Worm (Caenorhabditis elegans) whole organism, L1 larva: Measurements from ENCODE around the gene srb-1.

Source experiments
- C04F5.9 ChIP-seq: sonication (generic microtip); optimal IDR thresholded peaks from 2 replicates; lab custom pipeline; 2016; ENCODE audit warnings: missing genetic modification characterization, missing compliant biosample characterization
- C16A3.4 ChIP-seq: fragments of 150-350 bp; optimal IDR thresholded peaks from 2 replicates; lab custom pipeline; 2014; ENCODE audit warnings: missing biosample characterization, missing genetic modification characterization
- C34B4.2 ChIP-seq: sonication (generic microtip); optimal IDR thresholded peaks from 2 replicates; lab custom pipeline; 2017; ENCODE audit warnings: mild to moderate bottlenecking, missing genetic modification characterization, missing compliant biosample characterization
- Y116A8C.19 ChIP-seq: sonication (generic microtip); optimal IDR thresholded peaks from 2 replicates; lab custom pipeline; 2016; ENCODE audit warnings: missing compliant biosample characterization, missing genetic modification characterization, borderline replicate concordance
- aha-1 ChIP-seq: fragments of 150-350 bp; optimal IDR thresholded peaks from 2 replicates; lab custom pipeline; 2014; ENCODE audit warnings: missing biosample characterization, missing genetic modification characterization
- alr-1 ChIP-seq: fragments of 200-800 bp; sonication (Bioruptor generic); optimal IDR thresholded peaks from 2 replicates; lab custom pipeline; 2018; ENCODE audit warnings: borderline replicate concordance, mild to moderate bottlenecking, missing genetic modification characterization, missing compliant biosample characterization
- aly-2 ChIP-seq: fragments of 150-350 bp; optimal IDR thresholded peaks from 2 replicates; lab custom pipeline; 2014; ENCODE audit warnings: missing biosample characterization, missing genetic modification characterization
- ama-1 ChIP-seq: fragments of 150-350 bp; optimal IDR thresholded peaks from 2 replicates; lab custom pipeline; 2014
- blmp-1 ChIP-seq: fragments of 150-350 bp; optimal IDR thresholded peaks from 2 replicates; lab custom pipeline; 2014; ENCODE audit warnings: missing biosample characterization, missing genetic modification characterization
- ceh-8 ChIP-seq: fragments of 200-800 bp; sonication (Bioruptor generic); optimal IDR thresholded peaks from 2 replicates; lab custom pipeline; 2018; ENCODE audit warnings: mild to moderate bottlenecking, missing genetic modification characterization, moderate library complexity, missing compliant biosample characterization
- ceh-88 ChIP-seq: fragments of 200-800 bp; sonication (Bioruptor generic); IDR thresholded peaks from 2 replicates; pipeline ENCODE4 v1.3.6; 2022; ENCODE audit warnings: missing genetic modification characterization, missing compliant biosample characterization
- ceh-90 ChIP-seq: sonication (generic microtip); optimal IDR thresholded peaks from 2 replicates; lab custom pipeline; 2016; ENCODE audit warnings: missing genetic modification characterization, missing compliant biosample characterization
- dpl-1 ChIP-seq, 3 experiments: fragments of 150-350 bp in 2 of 3; sonication (generic microtip) in 1 of 3; optimal IDR thresholded peaks; 2 replicates each; lab custom pipeline; 2014 to 2017; ENCODE audit warnings: missing biosample characterization in 3 of 3, missing genetic modification characterization in 3 of 3, missing genetic modification reagents in 3 of 3
- egl-13 ChIP-seq: sonication (generic microtip); optimal IDR thresholded peaks from 2 replicates; lab custom pipeline; 2016; ENCODE audit warnings: missing genotype, missing genetic modification reagents, missing genetic modification characterization, missing compliant biosample characterization
- egl-27 ChIP-seq, 2 experiments: fragments of 150-350 bp in 1 of 2; sonication (generic microtip); optimal IDR thresholded peaks; 3 replicates each; lab custom pipeline; 2017 to 2018; ENCODE audit warnings: missing biosample characterization in 2 of 2, missing genetic modification characterization in 2 of 2, missing genetic modification reagents in 2 of 2
- elt-2 ChIP-seq: sonication (generic microtip); optimal IDR thresholded peaks from 2 replicates; lab custom pipeline; 2016; ENCODE audit warnings: missing genetic modification characterization, mild to moderate bottlenecking, inconsistent platforms, missing compliant biosample characterization, missing genetic modification reagents
- elt-3 ChIP-seq, 6 experiments: fragments of 150-350 bp in 1 of 6; sonication (generic microtip); optimal IDR thresholded peaks; 2 replicates each; lab custom pipeline; 2017 to 2018; ENCODE audit warnings: missing biosample characterization in 6 of 6, missing genetic modification characterization in 6 of 6, inconsistent platforms in 1 of 6
- fkh-10 ChIP-seq: sonication (generic microtip); optimal IDR thresholded peaks from 2 replicates; lab custom pipeline; 2017; ENCODE audit warnings: missing biosample characterization, missing genetic modification reagents, missing genetic modification characterization
- fkh-4 ChIP-seq: sonication (generic microtip); optimal IDR thresholded peaks from 2 replicates; lab custom pipeline; 2016; ENCODE audit warnings: missing compliant biosample characterization, missing genetic modification characterization, borderline replicate concordance
- fkh-8 ChIP-seq: sonication (generic microtip); optimal IDR thresholded peaks from 2 replicates; lab custom pipeline; 2016; ENCODE audit warnings: mild to moderate bottlenecking, missing genetic modification characterization, missing compliant biosample characterization
- fos-1 ChIP-seq: fragments of 150-350 bp; optimal IDR thresholded peaks from 2 replicates; lab custom pipeline; 2014; ENCODE audit warnings: missing biosample characterization, missing genetic modification characterization
- hlh-17 ChIP-seq: fragments of 200-800 bp; sonication (Bioruptor generic); optimal IDR thresholded peaks from 2 replicates; lab custom pipeline; 2018; ENCODE audit warnings: missing genetic modification characterization, mild to moderate bottlenecking, missing compliant biosample characterization, moderate library complexity, borderline replicate concordance
- hlh-4 ChIP-seq: sonication (generic microtip); optimal IDR thresholded peaks from 2 replicates; lab custom pipeline; 2016; ENCODE audit warnings: mild to moderate bottlenecking, missing genetic modification characterization, missing compliant biosample characterization
- hpl-2 ChIP-seq: fragments of 150-350 bp; optimal IDR thresholded peaks from 2 replicates; lab custom pipeline; 2014; ENCODE audit warnings: missing biosample characterization, missing genetic modification reagents, missing genetic modification characterization
- irx-1 ChIP-seq: sonication (generic microtip); optimal IDR thresholded peaks from 2 replicates; lab custom pipeline; 2016; ENCODE audit warnings: missing genetic modification characterization, missing compliant biosample characterization
- isw-1 ChIP-seq: fragments of 200-800 bp; sonication (Bioruptor generic); IDR thresholded peaks from 2 replicates; pipeline ENCODE4 v1.3.6; 2022; ENCODE audit warnings: missing genetic modification characterization, missing compliant biosample characterization
- lin-14 ChIP-seq: fragments of 200-800 bp; sonication (Bioruptor generic); optimal IDR thresholded peaks from 2 replicates; lab custom pipeline; 2018; ENCODE audit warnings: mild to moderate bottlenecking, missing genetic modification characterization, moderate library complexity, missing compliant biosample characterization
- lir-3 ChIP-seq: sonication (generic microtip); optimal IDR thresholded peaks from 2 replicates; lab custom pipeline; 2016; ENCODE audit warnings: mild to moderate bottlenecking, missing genetic modification characterization, moderate library complexity, missing compliant biosample characterization; ENCODE audit not compliant: poor library complexity
- lsy-2 ChIP-seq, 2 experiments: fragments of 150-350 bp; optimal IDR thresholded peaks; 2 replicates each; lab custom pipeline; 2014; ENCODE audit warnings: missing biosample characterization in 2 of 2, missing genetic modification characterization in 2 of 2
- mdl-1 ChIP-seq, 2 experiments: fragments of 150-350 bp; optimal IDR thresholded peaks; 2 replicates each; lab custom pipeline; 2014 to 2017; ENCODE audit warnings: missing biosample characterization in 2 of 2, missing genetic modification characterization in 2 of 2, inconsistent platforms in 1 of 2
- mef-2 ChIP-seq: fragments of 150-350 bp; optimal IDR thresholded peaks from 2 replicates; lab custom pipeline; 2014; ENCODE audit warnings: missing biosample characterization, missing genetic modification characterization
- nhr-11 ChIP-seq: fragments of 150-350 bp; optimal IDR thresholded peaks from 2 replicates; lab custom pipeline; 2014; ENCODE audit warnings: missing biosample characterization, missing genetic modification characterization
- nhr-12 ChIP-seq: sonication (generic microtip); optimal IDR thresholded peaks from 2 replicates; lab custom pipeline; 2017; ENCODE audit warnings: missing biosample characterization, missing genetic modification characterization
- nhr-20 ChIP-seq: sonication (generic microtip); optimal IDR thresholded peaks from 2 replicates; lab custom pipeline; 2016; ENCODE audit warnings: mild to moderate bottlenecking, missing genetic modification characterization, missing compliant biosample characterization
- nhr-47 ChIP-seq: sonication (generic microtip); optimal IDR thresholded peaks from 2 replicates; lab custom pipeline; 2016; ENCODE audit warnings: mild to moderate bottlenecking, missing genetic modification characterization, moderate library complexity, missing compliant biosample characterization
- nhr-71 ChIP-seq: sonication (generic microtip); optimal IDR thresholded peaks from 2 replicates; lab custom pipeline; 2016; ENCODE audit warnings: mild to moderate bottlenecking, missing genetic modification characterization, moderate library complexity, missing compliant biosample characterization
- nhr-76 ChIP-seq: sonication (generic microtip); optimal IDR thresholded peaks from 2 replicates; lab custom pipeline; 2017; ENCODE audit warnings: missing biosample characterization, missing genetic modification characterization
- nhr-85 ChIP-seq: sonication (generic microtip); peaks from one replicate; lab custom pipeline; 2016; ENCODE audit warnings: missing genetic modification characterization, inconsistent platforms, missing compliant biosample characterization
- nhr-90 ChIP-seq: sonication (generic microtip); optimal IDR thresholded peaks from 2 replicates; lab custom pipeline; 2016; ENCODE audit warnings: mild to moderate bottlenecking, missing genetic modification characterization, missing compliant biosample characterization; ENCODE audit not compliant: poor library complexity
- pqm-1 ChIP-seq: sonication (generic microtip); optimal IDR thresholded peaks from 3 replicates; lab custom pipeline; 2017; ENCODE audit warnings: missing biosample characterization, missing genetic modification characterization
- snu-23 ChIP-seq: sonication (generic microtip); optimal IDR thresholded peaks from 2 replicates; lab custom pipeline; 2016; ENCODE audit warnings: missing genetic modification characterization, missing compliant biosample characterization
- sup-37 ChIP-seq: fragments of 200-800 bp; sonication (Bioruptor generic); optimal IDR thresholded peaks from 2 replicates; lab custom pipeline; 2018; ENCODE audit warnings: mild to moderate bottlenecking, missing genetic modification characterization, missing compliant biosample characterization
- swsn-7 ChIP-seq: sonication (generic microtip); optimal IDR thresholded peaks from 2 replicates; lab custom pipeline; 2016; ENCODE audit warnings: missing genetic modification characterization, missing compliant biosample characterization
- tbx-2 ChIP-seq: sonication (generic microtip); optimal IDR thresholded peaks from 2 replicates; lab custom pipeline; 2016; ENCODE audit warnings: missing genetic modification characterization, missing compliant biosample characterization
- tlp-1 ChIP-seq: fragments of 150-350 bp; optimal IDR thresholded peaks from 2 replicates; lab custom pipeline; 2014; ENCODE audit warnings: missing biosample characterization, missing genetic modification characterization
- unc-30 ChIP-seq: sonication (generic microtip); optimal IDR thresholded peaks from 2 replicates; lab custom pipeline; 2017; ENCODE audit warnings: missing biosample characterization, missing genetic modification characterization
- unc-62 ChIP-seq: fragments of 150-350 bp; optimal IDR thresholded peaks from 2 replicates; lab custom pipeline; 2014; ENCODE audit warnings: missing biosample characterization, missing genetic modification reagents, missing genetic modification characterization
- xbp-1 ChIP-seq: sonication (generic microtip); optimal IDR thresholded peaks from 2 replicates; lab custom pipeline; 2016; ENCODE audit warnings: missing genetic modification characterization, missing compliant biosample characterization
- zag-1 ChIP-seq: fragments of 150-350 bp; optimal IDR thresholded peaks from 2 replicates; lab custom pipeline; 2014; ENCODE audit warnings: missing biosample characterization, missing genetic modification characterization
- ztf-4 ChIP-seq: fragments of 150-350 bp; optimal IDR thresholded peaks from 2 replicates; lab custom pipeline; 2014; ENCODE audit warnings: missing biosample characterization, missing genetic modification characterization

The srb-1 gene

ce11 chrII:5210830-5211229 is 40.0 kb upstream of the srb-1 start, which contains the start of gene C34F11.8 (continued):
- TF ChIP-seq blmp-1 (tag; lab: Kevin White, UChicago) (peak; percentile 10), hlh-17 (GFP tag; lab: Kevin White, UChicago) (no peak), egl-27 (tag; optimal IDR thresholded peaks at IDR 0.05; lab: Kevin White, UChicago) (no peak), C16A3.4 (tag; lab: Kevin White, UChicago) (peak; percentile 15), fkh-8 (no peak), hlh-4 (no peak), lsy-2 (tag; optimal IDR thresholded peaks at IDR 0.05; lab: Kevin White, UChicago) (peak in 1 of 2 experiments; percentile 14), sup-37 (GFP tag; lab: Kevin White, UChicago) (no peak), irx-1 (no peak), lir-3 (tag; lab: Kevin White, UChicago) (no peak), mef-2 (tag; lab: Kevin White, UChicago) (no peak), nhr-71 (tag; lab: Kevin White, UChicago) (peak; percentile 58), Y116A8C.19 (tag; lab: Kevin White, UChicago) (no peak), zag-1 (no peak), ama-1 (no peak), aha-1 (tag; lab: Kevin White, UChicago) (no peak), ztf-4 (tag; lab: Kevin White, UChicago) (no peak), nhr-85 (peak; percentile 90), fkh-4 (tag; lab: Kevin White, UChicago) (no peak), tbx-2 (no peak), C34B4.2 (tag; lab: Kevin White, UChicago) (no peak), lin-14 (GFP tag; lab: Kevin White, UChicago) (peak; percentile 50), xbp-1 (tag; lab: Kevin White, UChicago) (no peak), dpl-1 (GFP tag; optimal IDR thresholded peaks at IDR 0.05; lab: Kevin White, UChicago) (no peak), ceh-90 (no peak), nhr-20 (tag; lab: Kevin White, UChicago) (peak; percentile 56), nhr-47 (tag; lab: Kevin White, UChicago) (no peak), nhr-76 (no peak), ceh-8 (GFP tag; lab: Kevin White, UChicago) (no peak), pqm-1 (tag; lab: Kevin White, UChicago) (no peak), unc-62 (GFP tag; lab: Kevin White, UChicago) (no peak), mdl-1 (tag; optimal IDR thresholded peaks at IDR 0.05; lab: Kevin White, UChicago) (no peak), aly-2 (tag; lab: Kevin White, UChicago) (no peak), snu-23 (GFP tag; lab: Kevin White, UChicago) (peak; percentile 27), egl-13 (no peak), hpl-2 (GFP tag; lab: Kevin White, UChicago) (no peak), isw-1 (no peak), fos-1 (tag; lab: Kevin White, UChicago) (no peak), elt-3 (tag; optimal IDR thresholded peaks at IDR 0.05; lab: Kevin White, UChicago) (peak in 2 of 6 experiments; percentile 38 to 78), unc-30 (tag; lab: Kevin White, UChicago) (no peak), fkh-10 (no peak), swsn-7 (no peak), alr-1 (tag; lab: Kevin White, UChicago) (no peak), ceh-88 (GFP tag; lab: Robert Waterston, UW) (no peak), C04F5.9 (tag; lab: Kevin White, UChicago) (no peak), elt-2 (tag; lab: Kevin White, UChicago) (no peak), tlp-1 (tag; lab: Kevin White, UChicago) (no peak), nhr-12 (tag; lab: Kevin White, UChicago) (no peak), nhr-11 (tag; lab: Kevin White, UChicago) (no peak), nhr-90 (tag; lab: Kevin White, UChicago) (no peak)
